Fruit fly (Drosophila melanogaster) whole organism, prepupa: ENCODE measurements around the gene Phb1.

Experiments
- Blimp-1 ChIP-seq: fragments of 200-800 bp; sonication (Bioruptor generic); optimal IDR thresholded peaks from 3 replicates; lab custom pipeline; 2017; ENCODE audit warnings: missing biosample characterization, missing genetic modification characterization, mild to moderate bottlenecking, moderate library complexity, missing genetic modification reagents
- CG10631 ChIP-seq: fragments of 200-800 bp; sonication (Bioruptor generic); optimal IDR thresholded peaks from 2 replicates; lab custom pipeline; 2016; ENCODE audit warnings: missing biosample characterization, missing genetic modification characterization
- CG11294 ChIP-seq: fragments of 200-800 bp; sonication (Bioruptor generic); IDR thresholded peaks from 2 replicates; pipeline ENCODE4 v1.3.6; 2022; ENCODE audit warnings: missing biosample characterization, missing genetic modification characterization
- CG11762 ChIP-seq: fragments of 200-800 bp; sonication (Bioruptor generic); optimal IDR thresholded peaks from 3 replicates; lab custom pipeline; 2016; ENCODE audit warnings: missing biosample characterization, missing genetic modification characterization; ENCODE audit not compliant: insufficient read depth
- CG15336 ChIP-seq: fragments of 200-800 bp; sonication (Bioruptor generic); IDR thresholded peaks from 2 replicates; pipeline ENCODE4 v1.3.6; 2022; ENCODE audit warnings: missing biosample characterization, missing genetic modification characterization
- CG1621 ChIP-seq: fragments of 200-800 bp; sonication (Bioruptor generic); optimal IDR thresholded peaks from 3 replicates; lab custom pipeline; 2018; ENCODE audit warnings: missing biosample characterization, mild to moderate bottlenecking, missing genetic modification characterization
- CG16779 ChIP-seq: fragments of 200-800 bp; sonication (Bioruptor generic); optimal IDR thresholded peaks from 3 replicates; lab custom pipeline; 2017; ENCODE audit warnings: missing biosample characterization, mild to moderate bottlenecking, missing genetic modification characterization
- CG3032 ChIP-seq: fragments of 200-800 bp; optimal IDR thresholded peaks from 2 replicates; lab custom pipeline; 2019; ENCODE audit warnings: missing biosample characterization, mild to moderate bottlenecking, missing genetic modification characterization, moderate library complexity
- CG31627 ChIP-seq: fragments of 200-800 bp; sonication (Bioruptor generic); optimal IDR thresholded peaks from 3 replicates; lab custom pipeline; 2016; ENCODE audit warnings: missing biosample characterization, missing genetic modification characterization
- CG32006 ChIP-seq: fragments of 200-800 bp; sonication (Bioruptor generic); optimal IDR thresholded peaks from 3 replicates; lab custom pipeline; 2017; ENCODE audit warnings: missing biosample characterization, mild to moderate bottlenecking, missing genetic modification characterization
- CG34406 ChIP-seq: fragments of 200-800 bp; sonication (Bioruptor generic); optimal IDR thresholded peaks from 3 replicates; lab custom pipeline; 2016; ENCODE audit warnings: missing biosample characterization, missing genetic modification characterization
- CG3919 ChIP-seq: fragments of 200-800 bp; sonication (Bioruptor generic); optimal IDR thresholded peaks from 3 replicates; lab custom pipeline; 2016; ENCODE audit warnings: missing biosample characterization, missing genetic modification characterization
- CG4318 ChIP-seq: fragments of 200-800 bp; sonication (Bioruptor generic); optimal IDR thresholded peaks from 3 replicates; lab custom pipeline; 2017; ENCODE audit warnings: missing biosample characterization, mild to moderate bottlenecking, missing genetic modification characterization
- CG6276 ChIP-seq: fragments of 200-800 bp; sonication (Bioruptor generic); optimal IDR thresholded peaks from 2 replicates; lab custom pipeline; 2017; ENCODE audit warnings: missing biosample characterization, mild to moderate bottlenecking, missing genetic modification characterization
- CG6808 ChIP-seq: fragments of 200-800 bp; sonication (Bioruptor generic); optimal IDR thresholded peaks from 3 replicates; lab custom pipeline; 2017; ENCODE audit warnings: missing biosample characterization, missing genetic modification characterization, mild to moderate bottlenecking, moderate library complexity, missing genetic modification reagents
- CG6854 ChIP-seq: fragments of 200-800 bp; sonication (Bioruptor generic); optimal IDR thresholded peaks from 2 replicates; lab custom pipeline; 2017; ENCODE audit warnings: missing biosample characterization, mild to moderate bottlenecking, missing genetic modification characterization
- CG7368 ChIP-seq: fragments of 200-800 bp; sonication (Bioruptor generic); optimal IDR thresholded peaks from 3 replicates; lab custom pipeline; 2016; ENCODE audit warnings: missing biosample characterization, missing genetic modification characterization
- CG8119 ChIP-seq: fragments of 200-800 bp; sonication (Bioruptor generic); IDR thresholded peaks from 3 replicates; pipeline ENCODE4 v1.3.6; 2022; ENCODE audit warnings: missing biosample characterization, missing genetic modification characterization
- CG8319 ChIP-seq: fragments of 200-800 bp; sonication (Bioruptor generic); optimal IDR thresholded peaks from 3 replicates; lab custom pipeline; 2016; ENCODE audit warnings: missing biosample characterization, missing genetic modification characterization
- CG8632 ChIP-seq: fragments of 200-800 bp; sonication (Bioruptor generic); optimal IDR thresholded peaks from 3 replicates; lab custom pipeline; 2016; ENCODE audit warnings: missing biosample characterization, missing genetic modification characterization
- CG9139 ChIP-seq: fragments of 200-800 bp; sonication (Bioruptor generic); optimal IDR thresholded peaks from 3 replicates; lab custom pipeline; 2017; ENCODE audit warnings: missing biosample characterization, mild to moderate bottlenecking, missing genetic modification characterization
- Eip75B ChIP-seq: fragments of 200-800 bp; sonication (Bioruptor generic); optimal IDR thresholded peaks from 3 replicates; lab custom pipeline; 2016; ENCODE audit warnings: missing biosample characterization, missing genetic modification characterization
- Eip78C ChIP-seq: fragments of 200-800 bp; sonication (Bioruptor generic); peaks from one replicate; lab custom pipeline; 2016; ENCODE audit warnings: missing biosample characterization, missing genetic modification characterization
- Eip93F ChIP-seq: fragments of 200-800 bp; sonication (Bioruptor generic); optimal IDR thresholded peaks from 2 replicates; lab custom pipeline; 2016; ENCODE audit warnings: missing biosample characterization, mild to moderate bottlenecking, missing genetic modification characterization
- Ets21C ChIP-seq: fragments of 200-800 bp; sonication (Bioruptor generic); optimal IDR thresholded peaks from 3 replicates; lab custom pipeline; 2016; ENCODE audit warnings: missing biosample characterization, missing genetic modification characterization
- Ets96B ChIP-seq: fragments of 200-800 bp; optimal IDR thresholded peaks from 2 replicates; lab custom pipeline; 2019; ENCODE audit warnings: missing biosample characterization, mild to moderate bottlenecking, missing genetic modification characterization, moderate library complexity
- Hr38 ChIP-seq: sonication (Bioruptor generic); optimal IDR thresholded peaks from 2 replicates; lab custom pipeline; 2016; ENCODE audit warnings: missing biosample characterization, missing genetic modification characterization
- Hr39 ChIP-seq: fragments of 200-800 bp; sonication (Bioruptor generic); optimal IDR thresholded peaks from 2 replicates; lab custom pipeline; 2016; ENCODE audit warnings: missing biosample characterization, missing genetic modification characterization
- Lpt ChIP-seq: fragments of 200-800 bp; sonication (Bioruptor generic); optimal IDR thresholded peaks from 3 replicates; lab custom pipeline; 2016; ENCODE audit warnings: missing biosample characterization, missing genetic modification characterization
- Met ChIP-seq: fragments of 200-800 bp; sonication (Bioruptor generic); optimal IDR thresholded peaks from 3 replicates; lab custom pipeline; 2016; ENCODE audit warnings: missing biosample characterization, missing genetic modification characterization
- OdsH ChIP-seq: fragments of 200-800 bp; sonication (Bioruptor generic); optimal IDR thresholded peaks from 3 replicates; lab custom pipeline; 2016; ENCODE audit warnings: missing biosample characterization, missing genetic modification characterization
- Smox ChIP-seq: fragments of 200-800 bp; sonication (Bioruptor generic); optimal IDR thresholded peaks from 3 replicates; lab custom pipeline; 2016; ENCODE audit warnings: missing biosample characterization, missing genetic modification characterization
- Sox102F ChIP-seq: fragments of 200-800 bp; sonication (Bioruptor generic); optimal IDR thresholded peaks from 2 replicates; lab custom pipeline; 2016; ENCODE audit warnings: missing biosample characterization, mild to moderate bottlenecking, missing genetic modification characterization
- Sox14 ChIP-seq: fragments of 200-800 bp; sonication (Bioruptor generic); optimal IDR thresholded peaks from 3 replicates; lab custom pipeline; 2016; ENCODE audit warnings: missing biosample characterization, missing genetic modification characterization
- Sox15 ChIP-seq: fragments of 200-800 bp; sonication (Bioruptor generic); optimal IDR thresholded peaks from 3 replicates; lab custom pipeline; 2016; ENCODE audit warnings: missing biosample characterization, missing genetic modification characterization
- achi ChIP-seq: fragments of 200-800 bp; sonication (Bioruptor generic); optimal IDR thresholded peaks from 3 replicates; lab custom pipeline; 2016; ENCODE audit warnings: missing biosample characterization, missing genetic modification characterization
- acj6 ChIP-seq: fragments of 200-800 bp; sonication (Bioruptor generic); optimal IDR thresholded peaks from 3 replicates; lab custom pipeline; 2016; ENCODE audit warnings: missing biosample characterization, missing genetic modification characterization
- cyc ChIP-seq: fragments of 200-800 bp; sonication (Bioruptor generic); optimal IDR thresholded peaks from 3 replicates; lab custom pipeline; 2016; ENCODE audit warnings: missing biosample characterization, missing genetic modification characterization
- dac ChIP-seq: fragments of 200-800 bp; sonication (Bioruptor generic); optimal IDR thresholded peaks from 2 replicates; lab custom pipeline; 2017; ENCODE audit warnings: missing biosample characterization, mild to moderate bottlenecking, missing genetic modification characterization
- eg ChIP-seq: fragments of 200-800 bp; sonication (Bioruptor generic); IDR thresholded peaks from 3 replicates; pipeline ENCODE4 v1.3.6; 2022; ENCODE audit warnings: missing biosample characterization, missing genetic modification characterization
- fd59A ChIP-seq: fragments of 200-800 bp; sonication (Bioruptor generic); optimal IDR thresholded peaks from 2 replicates; lab custom pipeline; 2017; ENCODE audit warnings: missing biosample characterization, mild to moderate bottlenecking, missing genetic modification characterization, missing genetic modification reagents
- fd85E ChIP-seq: fragments of 200-800 bp; sonication (Bioruptor generic); optimal IDR thresholded peaks from 3 replicates; lab custom pipeline; 2016; ENCODE audit warnings: missing biosample characterization, missing genetic modification characterization
- fkh ChIP-seq: fragments of 200-800 bp; sonication (Bioruptor generic); optimal IDR thresholded peaks from 3 replicates; lab custom pipeline; 2017; ENCODE audit warnings: missing biosample characterization, mild to moderate bottlenecking, missing genetic modification characterization, moderate library complexity
- lz ChIP-seq: fragments of 200-800 bp; sonication (Bioruptor generic); optimal IDR thresholded peaks from 3 replicates; lab custom pipeline; 2016; ENCODE audit warnings: missing biosample characterization, missing genetic modification characterization
- net ChIP-seq: fragments of 200-800 bp; sonication (Bioruptor generic); optimal IDR thresholded peaks from 3 replicates; lab custom pipeline; 2016; ENCODE audit warnings: missing biosample characterization, missing genetic modification characterization
- pdm3 ChIP-seq: fragments of 200-800 bp; sonication (Bioruptor generic); optimal IDR thresholded peaks from 3 replicates; lab custom pipeline; 2016; ENCODE audit warnings: missing biosample characterization, missing genetic modification characterization
- salr ChIP-seq, 2 experiments: fragments of 200-800 bp; sonication (Bioruptor generic); optimal IDR thresholded peaks; 3 replicates each; lab custom pipeline; 2016 to 2018; ENCODE audit warnings: missing biosample characterization in 2 of 2, missing genetic modification characterization in 2 of 2, mild to moderate bottlenecking in 1 of 2
- spab ChIP-seq: fragments of 200-800 bp; sonication (Bioruptor generic); optimal IDR thresholded peaks from 2 replicates; lab custom pipeline; 2017; ENCODE audit warnings: missing biosample characterization, mild to moderate bottlenecking, missing genetic modification characterization, missing genetic modification reagents
- ss ChIP-seq, 2 experiments: fragments of 200-800 bp; sonication (Bioruptor generic); optimal IDR thresholded peaks; 2 replicates in 1 of 2; 3 replicates in 1 of 2; lab custom pipeline; 2017 to 2018; ENCODE audit warnings: mild to moderate bottlenecking in 2 of 2, missing biosample characterization in 2 of 2, missing genetic modification characterization in 2 of 2, moderate library complexity in 1 of 2
- svp ChIP-seq: fragments of 200-800 bp; sonication (Bioruptor generic); peaks from one replicate; lab custom pipeline; 2016; ENCODE audit warnings: missing biosample characterization, missing genetic modification characterization
- vri ChIP-seq: fragments of 200-800 bp; sonication (Bioruptor generic); optimal IDR thresholded peaks from 3 replicates; lab custom pipeline; 2016; ENCODE audit warnings: missing biosample characterization, mild to moderate bottlenecking, missing genetic modification characterization

Phb1 gene

dm6 chr2L:19133465-19134365 is 10.0 kb upstream of the Phb1 start, which contains the start of gene brat:
brat (plus strand) TSS chr2L:19133816.
- TF ChIP-seq CG9139 (GFP tag; lab: Kevin White, UChicago), result no peak
- peak; percentile 29 for TF ChIP-seq Ets96B
- peak; percentile 50 for TF ChIP-seq CG3032
- TF ChIP-seq CG8119 (GFP tag; lab: Robert Waterston, UW), result no peak
- peak; percentile 30 for TF ChIP-seq CG32006 (GFP tag; lab: Kevin White, UChicago)
- peak; percentile 72 for TF ChIP-seq Eip78C
- TF ChIP-seq CG11294 (GFP tag; lab: Robert Waterston, UW), result no peak
- TF ChIP-seq CG1621 (tag; lab: Kevin White, UChicago), result no peak
- peak; percentile 54 for TF ChIP-seq OdsH (GFP tag; lab: Kevin White, UChicago)
- TF ChIP-seq Hr38 (GFP tag; lab: Kevin White, UChicago), result no peak
- TF ChIP-seq CG7368 (GFP tag; lab: Kevin White, UChicago), result no peak
- peak; percentile 58 for TF ChIP-seq Met
- TF ChIP-seq CG8319, result peak; percentile 28
- no peak for TF ChIP-seq fd85E (GFP tag; lab: Kevin White, UChicago)
- TF ChIP-seq Sox14 (GFP tag; lab: Kevin White, UChicago), result peak; percentile 64
- no peak for TF ChIP-seq salr (GFP tag; optimal IDR thresholded peaks at IDR 0.05; lab: Kevin White, UChicago)
- peak; percentile 56 for TF ChIP-seq cyc
- no peak for TF ChIP-seq CG4318 (GFP tag; lab: Kevin White, UChicago)
- TF ChIP-seq CG6276 (GFP tag; lab: Kevin White, UChicago), result no peak
- no peak for TF ChIP-seq CG11762 (GFP tag; lab: Kevin White, UChicago)
- no peak for TF ChIP-seq Blimp-1 (GFP tag; lab: Kevin White, UChicago)
- TF ChIP-seq acj6 (GFP tag; lab: Kevin White, UChicago), result peak; percentile 47
- no peak for TF ChIP-seq vri (GFP tag; lab: Kevin White, UChicago)
- peak; percentile 61 for TF ChIP-seq Ets21C (GFP tag; lab: Kevin White, UChicago)
- no peak for TF ChIP-seq CG16779 (tag; lab: Kevin White, UChicago)
- peak; percentile 60 for TF ChIP-seq Hr39 (GFP tag; lab: Kevin White, UChicago)
- TF ChIP-seq CG3919 (GFP tag; lab: Kevin White, UChicago), result peak; percentile 39
- TF ChIP-seq spab (GFP tag; lab: Kevin White, UChicago), result no peak
- no peak for TF ChIP-seq CG8632
- TF ChIP-seq Eip93F (GFP tag; lab: Kevin White, UChicago), result no peak
- no peak for TF ChIP-seq Eip75B (GFP tag; lab: Kevin White, UChicago)
- TF ChIP-seq net, result no peak
- TF ChIP-seq achi (GFP tag; lab: Kevin White, UChicago), result peak; percentile 38
- no peak for TF ChIP-seq CG6808
- peak; percentile 74 for TF ChIP-seq lz (GFP tag; lab: Kevin White, UChicago)
- no peak for TF ChIP-seq svp (GFP tag; lab: Kevin White, UChicago)
- TF ChIP-seq Smox, result peak; percentile 16
- TF ChIP-seq CG10631 (GFP tag; lab: Kevin White, UChicago), result peak; percentile 54
- TF ChIP-seq fkh, result peak; percentile 85
- TF ChIP-seq ss (GFP tag; optimal IDR thresholded peaks at IDR 0.05; lab: Kevin White, UChicago), result peak in 1 of 2 experiments; percentile 21
- TF ChIP-seq CG6854 (GFP tag; lab: Kevin White, UChicago), result no peak
- no peak for TF ChIP-seq Lpt (GFP tag; lab: Kevin White, UChicago)
- no peak for TF ChIP-seq eg (GFP tag; lab: Robert Waterston, UW)
- peak; percentile 36 for TF ChIP-seq Sox102F (GFP tag; lab: Kevin White, UChicago)
- TF ChIP-seq CG34406, result peak; percentile 18
- no peak for TF ChIP-seq fd59A (GFP tag; lab: Kevin White, UChicago)
- TF ChIP-seq CG15336 (GFP tag; lab: Robert Waterston, UW), result no peak
- TF ChIP-seq pdm3 (GFP tag; lab: Kevin White, UChicago), result peak; percentile 54
- TF ChIP-seq dac, result no peak
- TF ChIP-seq CG31627, result peak; percentile 62
- TF ChIP-seq Sox15, result no peak
